Fruit fly (Drosophila melanogaster): Measurements from ENCODE around the gene Arl2.
A peak's percentile ranks its signal among the peaks of the same experiment; 100 is the strongest.

Arl2 gene

DNA sequence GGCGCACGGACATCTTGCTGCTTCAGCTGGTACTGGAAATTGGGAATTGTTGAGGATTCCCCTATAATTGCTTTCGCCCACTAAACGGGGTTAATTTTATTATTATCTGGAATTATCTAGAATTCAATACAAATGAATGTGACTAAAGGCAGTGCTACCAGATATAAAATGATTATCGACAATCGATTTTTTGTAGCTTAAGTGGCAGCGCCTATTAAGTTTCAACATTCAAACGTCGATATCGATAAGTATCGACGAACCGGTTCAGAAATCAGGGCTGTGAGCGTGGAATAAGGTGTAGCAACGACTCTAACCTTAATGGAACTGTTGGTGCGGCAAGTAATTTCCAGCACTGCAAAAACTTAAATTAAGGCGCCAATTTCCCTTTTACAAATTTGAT is 35.8 kb upstream of the Arl2 start, which contains the start of gene Sgt1:
Gene Sgt1, minus strand, starts transcription at position 165 of the 400 bp plus-strand sequence.
- TF ChIP-seq Asciz (GFP tag; optimal IDR thresholded peaks at IDR 0.05) (no peak), CG7745 (tag; optimal IDR thresholded peaks at IDR 0.05) (peak; percentile 29), crp (GFP tag; optimal IDR thresholded peaks at IDR 0.05) (peak in 1 of 2 experiments; percentile 30), CG34224 (GFP tag; IDR thresholded peaks at IDR 0.05; ENCODE audit: partially characterized antibody) (peak; percentile 89), pzg (GFP tag; optimal IDR thresholded peaks at IDR 0.05) (peak; percentile 99), CG10267 (tag; optimal IDR thresholded peaks at IDR 0.05) (peak; percentile 98), CG17186 (GFP tag; optimal IDR thresholded peaks at IDR 0.05) (peak; percentile 16), gfzf (GFP tag; optimal IDR thresholded peaks at IDR 0.05) (peak; percentile 56), CG10431 (GFP tag; optimal IDR thresholded peaks at IDR 0.05) (no peak), CG13287 (GFP tag; IDR thresholded peaks at IDR 0.05; ENCODE audit: partially characterized antibody) (peak; percentile 85), CG12391 (tag; optimal IDR thresholded peaks at IDR 0.05) (peak; percentile 46), CG17385 (GFP tag; optimal IDR thresholded peaks at IDR 0.05) (no peak), Bgb (GFP tag; IDR thresholded peaks at IDR 0.05; ENCODE audit: partially characterized antibody) (peak; percentile 88), CG12659 (GFP tag; optimal IDR thresholded peaks at IDR 0.05) (peak; percentile 84), vfl (GFP tag; optimal IDR thresholded peaks at IDR 0.05) (peak; percentile 72), CG9817 (tag; optimal IDR thresholded peaks at IDR 0.05) (peak; percentile 38), slbo (GFP tag; IDR thresholded peaks at IDR 0.05) (peak; percentile 71), CG16813 (GFP tag; IDR thresholded peaks at IDR 0.05; ENCODE audit: partially characterized antibody) (peak; percentile 81), CG16815 (GFP tag; optimal IDR thresholded peaks at IDR 0.05) (no peak), phol (tag; optimal IDR thresholded peaks at IDR 0.05) (peak; percentile 69), CG18011 (GFP tag; optimal IDR thresholded peaks at IDR 0.05) (no peak), sna (GFP tag; IDR thresholded peaks at IDR 0.05; ENCODE audit: partially characterized antibody) (peak; percentile 81), CG3995 (GFP tag; optimal IDR thresholded peaks at IDR 0.05) (peak; percentile 43), vnd (GFP tag; IDR thresholded peaks at IDR 0.05; ENCODE audit: partially characterized antibody) (peak; percentile 72), Scr (GFP tag; IDR thresholded peaks at IDR 0.05; ENCODE audit: partially characterized antibody) (peak; percentile 75), ind (GFP tag; optimal IDR thresholded peaks at IDR 0.05) (peak; percentile 35), hb (GFP tag; IDR thresholded peaks at IDR 0.05; ENCODE audit: partially characterized antibody) (peak; percentile 80), CG13424 (tag; optimal IDR thresholded peaks at IDR 0.05) (peak; percentile 4), CG10274 (GFP tag; optimal IDR thresholded peaks at IDR 0.05) (no peak), CG10543 (GFP tag; optimal IDR thresholded peaks at IDR 0.05) (peak; percentile 19), Nf-YB (GFP tag; optimal IDR thresholded peaks at IDR 0.05) (no peak), MBD-R2 (GFP tag; IDR thresholded peaks at IDR 0.05) (peak; percentile 54), CG4854 (GFP tag; optimal IDR thresholded peaks at IDR 0.05) (peak; percentile 6), fu2 (GFP tag; optimal IDR thresholded peaks at IDR 0.05) (no peak), Rfx (GFP tag; IDR thresholded peaks at IDR 0.05) (peak; percentile 74), CG15514 (GFP tag; optimal IDR thresholded peaks at IDR 0.05) (peak; percentile 99), Atf3 (GFP tag; optimal IDR thresholded peaks at IDR 0.05) (no peak), CG9609 (GFP tag; optimal IDR thresholded peaks at IDR 0.05) (peak; percentile 59), CG1603 (tag; optimal IDR thresholded peaks at IDR 0.05) (peak; percentile 84), sob (GFP tag; IDR thresholded peaks at IDR 0.05) (peak; percentile 68), Side (GFP tag; optimal IDR thresholded peaks at IDR 0.05) (peak; percentile 26), lilli (GFP tag; optimal IDR thresholded peaks at IDR 0.05) (peak; percentile 72), MESR4 (GFP tag; optimal IDR thresholded peaks at IDR 0.05) (peak; percentile 94), bigmax (GFP tag; optimal IDR thresholded peaks at IDR 0.05) (peak; percentile 50), CG9876 (GFP tag; optimal IDR thresholded peaks at IDR 0.05) (no peak), CG7987 (GFP tag; optimal IDR thresholded peaks at IDR 0.05) (peak; percentile 39), cad (GFP tag; optimal IDR thresholded peaks at IDR 0.05) (no peak), PHDP (tag; optimal IDR thresholded peaks at IDR 0.05) (peak; percentile 6), ab (GFP tag; optimal IDR thresholded peaks at IDR 0.05) (peak; percentile 10)

All from whole organism, embryonic.